Worm (Caenorhabditis elegans): ENCODE results near the gene aldo-2.

DNA sequence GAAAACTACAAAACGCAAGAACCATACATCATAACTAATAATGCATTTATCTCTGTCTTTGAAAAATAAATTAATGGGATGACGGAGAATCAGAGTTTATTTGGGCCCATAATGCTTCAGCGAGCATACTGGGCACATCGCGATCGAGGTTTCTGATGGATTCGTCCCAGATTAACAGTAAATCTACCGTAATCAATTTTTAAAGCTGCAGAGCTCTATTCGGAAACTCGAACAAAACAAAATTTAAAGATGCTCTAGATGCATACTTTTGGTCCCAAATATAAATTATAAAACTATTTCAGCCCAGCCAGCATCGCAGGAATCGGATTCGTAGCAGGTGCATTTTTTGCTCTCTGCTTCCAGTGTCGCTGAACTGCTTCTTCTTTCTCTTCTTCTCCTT lies 48.4 kb downstream of the aldo-2 start:
- TF ChIP-seq dao-5 (tag; optimal IDR thresholded peaks at IDR 0.05), result no peak
- TF ChIP-seq him-1 (tag; optimal IDR thresholded peaks at IDR 0.05), result no peak

Measured in whole organism, L4/young adult.